Fruit fly (Drosophila melanogaster) whole organism, embryonic: Measurements from ENCODE around the gene Tpr2.

Experiments used
- BEAF-32 ChIP-seq: fragments of 200-800 bp; sonication (Bioruptor generic); optimal IDR thresholded peaks from 3 replicates; lab custom pipeline; 2017; ENCODE audit warnings: missing biosample characterization, missing genetic modification characterization, mild to moderate bottlenecking, moderate library complexity, missing genetic modification reagents
- CG10147 ChIP-seq: fragments of 200-800 bp; sonication (Bioruptor generic); optimal IDR thresholded peaks from 2 replicates; lab custom pipeline; 2019; ENCODE audit warnings: missing biosample characterization, mild to moderate bottlenecking, missing genetic modification characterization, moderate library complexity
- CG11247 ChIP-seq: fragments of 200-800 bp; sonication (Bioruptor generic); IDR thresholded peaks from 2 replicates; pipeline ENCODE4 v1.3.6; 2022; ENCODE audit warnings: missing biosample characterization, missing genetic modification characterization
- CG12769 ChIP-seq: fragments of 200-800 bp; sonication (Bioruptor generic); optimal IDR thresholded peaks from 2 replicates; lab custom pipeline; 2019; ENCODE audit warnings: missing biosample characterization, mild to moderate bottlenecking, missing genetic modification characterization, moderate library complexity
- CG13624 ChIP-seq: fragments of 200-800 bp; sonication (Bioruptor generic); optimal IDR thresholded peaks from 2 replicates; lab custom pipeline; 2016; ENCODE audit warnings: missing biosample characterization, missing genetic modification characterization
- CG14441 ChIP-seq: fragments of 200-800 bp; sonication (Bioruptor generic); IDR thresholded peaks from 2 replicates; pipeline ENCODE4 v1.3.6; 2022; ENCODE audit warnings: missing biosample characterization, missing genetic modification characterization
- CG14860 ChIP-seq: fragments of 200-800 bp; sonication (Bioruptor generic); IDR thresholded peaks from 3 replicates; pipeline ENCODE4 v1.3.6; 2022; ENCODE audit warnings: missing biosample characterization, missing genetic modification characterization; ENCODE audit not compliant: partially characterized antibody
- CG1602 ChIP-seq: fragments of 200-800 bp; sonication (Bioruptor generic); optimal IDR thresholded peaks from 3 replicates; lab custom pipeline; 2016; ENCODE audit warnings: missing biosample characterization, missing genetic modification characterization
- CG17328 ChIP-seq: fragments of 200-800 bp; sonication (Bioruptor generic); IDR thresholded peaks from 2 replicates; pipeline ENCODE4 v1.3.6; 2022; ENCODE audit warnings: missing biosample characterization, missing genetic modification characterization
- CG17385 ChIP-seq: fragments of 200-800 bp; sonication (Bioruptor generic); optimal IDR thresholded peaks from 3 replicates; lab custom pipeline; 2018; ENCODE audit warnings: missing biosample characterization, mild to moderate bottlenecking, missing genetic modification characterization
- CG2199 ChIP-seq: fragments of 200-800 bp; sonication (Bioruptor generic); IDR thresholded peaks from 3 replicates; pipeline ENCODE4 v1.3.6; 2022; ENCODE audit warnings: missing biosample characterization, missing genetic modification characterization
- CG30403 ChIP-seq: fragments of 200-800 bp; sonication (Bioruptor generic); optimal IDR thresholded peaks from 3 replicates; lab custom pipeline; 2016; ENCODE audit warnings: missing biosample characterization, missing genetic modification characterization
- CG31388 ChIP-seq: fragments of 200-800 bp; sonication (Bioruptor generic); optimal IDR thresholded peaks from 2 replicates; lab custom pipeline; 2016; ENCODE audit warnings: missing biosample characterization, missing genetic modification characterization
- CG33213 ChIP-seq: fragments of 200-800 bp; sonication (Bioruptor generic); optimal IDR thresholded peaks from 3 replicates; lab custom pipeline; 2016; ENCODE audit warnings: missing biosample characterization, missing genetic modification characterization
- CG5180 ChIP-seq: fragments of 200-800 bp; sonication (Bioruptor generic); optimal IDR thresholded peaks from 3 replicates; lab custom pipeline; 2017; ENCODE audit warnings: missing biosample characterization, missing genetic modification characterization, mild to moderate bottlenecking, moderate library complexity, missing genetic modification reagents
- CG5953 ChIP-seq: fragments of 200-800 bp; sonication (Bioruptor generic); IDR thresholded peaks from 2 replicates; pipeline ENCODE4 v1.3.6; 2022; ENCODE audit warnings: missing biosample characterization, missing genetic modification characterization
- CG6791 ChIP-seq: fragments of 200-800 bp; sonication (Bioruptor generic); IDR thresholded peaks from 3 replicates; pipeline ENCODE4 v1.3.6; 2022; ENCODE audit warnings: missing biosample characterization, missing genetic modification characterization; ENCODE audit not compliant: partially characterized antibody
- CG7357 ChIP-seq: fragments of 200-800 bp; sonication (Bioruptor generic); IDR thresholded peaks from 3 replicates; pipeline ENCODE4 v1.3.6; 2022; ENCODE audit warnings: missing biosample characterization, missing genetic modification characterization
- CG7372 ChIP-seq: fragments of 200-800 bp; sonication (Bioruptor generic); IDR thresholded peaks from 2 replicates; pipeline ENCODE4 v1.3.6; 2022; ENCODE audit warnings: missing biosample characterization, missing genetic modification characterization
- CG8089 ChIP-seq: fragments of 200-800 bp; sonication (Bioruptor generic); optimal IDR thresholded peaks from 3 replicates; lab custom pipeline; 2016; ENCODE audit warnings: missing biosample characterization, missing genetic modification characterization
- CG8281 ChIP-seq: fragments of 200-800 bp; sonication (Bioruptor generic); optimal IDR thresholded peaks from 2 replicates; lab custom pipeline; 2018; ENCODE audit warnings: missing biosample characterization, mild to moderate bottlenecking, missing genetic modification characterization, moderate library complexity
- CG8478 ChIP-seq: fragments of >200 bp; optimal IDR thresholded peaks from 2 replicates; lab custom pipeline; 2018
- CG9215 ChIP-seq: fragments of 200-800 bp; sonication (Bioruptor generic); IDR thresholded peaks from 2 replicates; pipeline ENCODE4 v1.3.6; 2022; ENCODE audit warnings: missing biosample characterization, missing genetic modification characterization
- Dad ChIP-seq: fragments of 200-800 bp; sonication (Bioruptor generic); optimal IDR thresholded peaks from 3 replicates; lab custom pipeline; 2016; ENCODE audit warnings: missing biosample characterization, missing genetic modification characterization
- Deaf1 ChIP-seq: fragments of 200-800 bp; optimal IDR thresholded peaks from 3 replicates; lab custom pipeline; 2019; ENCODE audit warnings: missing biosample characterization, mild to moderate bottlenecking, missing genetic modification characterization, moderate library complexity
- Dfd ChIP-seq, 2 experiments: fragments of >200 bp; optimal IDR thresholded peaks; 2 replicates each; lab custom pipeline; 2017; ENCODE audit warnings: missing biosample characterization in 2 of 2, missing genetic modification characterization in 2 of 2
- E2f1 ChIP-seq: fragments of 200-800 bp; sonication (Bioruptor generic); IDR thresholded peaks from 2 replicates; pipeline ENCODE4 v1.3.6; 2022; ENCODE audit warnings: missing biosample characterization, missing genetic modification characterization
- Lpt ChIP-seq: fragments of >200 bp; optimal IDR thresholded peaks from 2 replicates; lab custom pipeline; 2018; ENCODE audit warnings: missing biosample characterization, missing genetic modification characterization
- MTF-1 ChIP-seq: fragments of 200-800 bp; sonication (Bioruptor generic); optimal IDR thresholded peaks from 2 replicates; lab custom pipeline; 2018; ENCODE audit warnings: missing biosample characterization, mild to moderate bottlenecking, missing genetic modification characterization, borderline replicate concordance
- Mad ChIP-seq: fragments of 200-800 bp; sonication (Bioruptor generic); optimal IDR thresholded peaks from 2 replicates; lab custom pipeline; 2016; ENCODE audit warnings: missing biosample characterization, missing genetic modification characterization
- Neu2 ChIP-seq: fragments of 200-800 bp; sonication (Bioruptor generic); optimal IDR thresholded peaks from 3 replicates; lab custom pipeline; 2016; ENCODE audit warnings: missing biosample characterization, missing genetic modification characterization, borderline replicate concordance
- Nf-YC ChIP-seq: fragments of 200-800 bp; optimal IDR thresholded peaks from 3 replicates; lab custom pipeline; 2019; ENCODE audit warnings: missing biosample characterization, mild to moderate bottlenecking, missing genetic modification characterization, moderate library complexity
- Pdp1 ChIP-seq, 2 experiments: fragments of 200-800 bp; sonication (Bioruptor generic); optimal IDR thresholded peaks; 3 replicates each; lab custom pipeline; 2016; ENCODE audit warnings: missing biosample characterization in 2 of 2, missing genetic modification characterization in 2 of 2, mild to moderate bottlenecking in 1 of 2, moderate library complexity in 1 of 2
- Ssrp ChIP-seq: fragments of 200-800 bp; sonication (Bioruptor generic); optimal IDR thresholded peaks from 2 replicates; lab custom pipeline; 2018; ENCODE audit warnings: missing biosample characterization, mild to moderate bottlenecking, missing genetic modification characterization, moderate library complexity
- ap ChIP-seq: fragments of 200-800 bp; sonication (Bioruptor generic); IDR thresholded peaks from 2 replicates; pipeline ENCODE4 v1.3.6; 2022; ENCODE audit warnings: missing biosample characterization, missing genetic modification characterization
- crp ChIP-seq, 2 experiments: fragments of 200-800 bp; sonication (Bioruptor generic); optimal IDR thresholded peaks; 2 replicates in 1 of 2; 3 replicates in 1 of 2; lab custom pipeline; 2017; ENCODE audit warnings: missing biosample characterization in 2 of 2, missing genetic modification characterization in 2 of 2, mild to moderate bottlenecking in 1 of 2, moderate library complexity in 1 of 2
- dimm ChIP-seq: fragments of 200-800 bp; sonication (Bioruptor generic); IDR thresholded peaks from 2 replicates; pipeline ENCODE4 v1.3.6; 2022; ENCODE audit warnings: missing biosample characterization, missing genetic modification characterization
- grau ChIP-seq: fragments of 200-800 bp; optimal IDR thresholded peaks from 3 replicates; lab custom pipeline; 2019; ENCODE audit warnings: missing biosample characterization, mild to moderate bottlenecking, missing genetic modification characterization, moderate library complexity
- gsb ChIP-seq: fragments of 200-800 bp; sonication (Bioruptor generic); IDR thresholded peaks from 2 replicates; pipeline ENCODE4 v1.3.6; 2022; ENCODE audit warnings: missing biosample characterization, missing genetic modification characterization
- gt ChIP-seq: fragments of 200-800 bp; sonication (Bioruptor generic); IDR thresholded peaks from 2 replicates; pipeline ENCODE4 v1.3.6; 2022; ENCODE audit warnings: missing biosample characterization, missing genetic modification characterization
- otp ChIP-seq: fragments of 200-800 bp; sonication (Bioruptor generic); IDR thresholded peaks from 3 replicates; pipeline ENCODE4, ENCODE4 v1.3.6; 2022; ENCODE audit warnings: missing biosample characterization, missing genetic modification characterization
- row ChIP-seq: fragments of 200-800 bp; sonication (Bioruptor generic); IDR thresholded peaks from 3 replicates; pipeline ENCODE4 v1.3.6; 2022; ENCODE audit warnings: missing biosample characterization, missing genetic modification characterization
- scrt ChIP-seq: fragments of 200-800 bp; sonication (Bioruptor generic); optimal IDR thresholded peaks from 2 replicates; lab custom pipeline; 2018; ENCODE audit warnings: missing biosample characterization, mild to moderate bottlenecking, missing genetic modification characterization, moderate library complexity
- seq ChIP-seq: fragments of 200-800 bp; sonication (Bioruptor generic); IDR thresholded peaks from 2 replicates; pipeline ENCODE4 v1.3.6; 2022; ENCODE audit warnings: missing biosample characterization, missing genetic modification characterization
- shn ChIP-seq: fragments of 200-800 bp; sonication (Bioruptor generic); optimal IDR thresholded peaks from 3 replicates; lab custom pipeline; 2016; ENCODE audit warnings: missing biosample characterization, missing genetic modification characterization
- sim ChIP-seq: fragments of 200-800 bp; sonication (Bioruptor generic); IDR thresholded peaks from 2 replicates; pipeline ENCODE4 v1.3.6; 2022; ENCODE audit warnings: missing biosample characterization, missing genetic modification characterization
- tgo ChIP-seq: fragments of 200-800 bp; sonication (Bioruptor generic); IDR thresholded peaks from 3 replicates; pipeline ENCODE4 v1.3.6; 2022; ENCODE audit warnings: missing biosample characterization, missing genetic modification characterization
- trh ChIP-seq: fragments of 200-800 bp; sonication (Bioruptor generic); optimal IDR thresholded peaks from 2 replicates; lab custom pipeline; 2016; ENCODE audit warnings: missing biosample characterization, missing genetic modification characterization
- twi ChIP-seq: fragments of 200-800 bp; optimal IDR thresholded peaks from 2 replicates; lab custom pipeline; 2019; ENCODE audit warnings: missing biosample characterization, mild to moderate bottlenecking, missing genetic modification characterization, moderate library complexity
- vnd ChIP-seq: fragments of 200-800 bp; sonication (Bioruptor generic); IDR thresholded peaks from 3 replicates; pipeline ENCODE4 v1.3.6; 2022; ENCODE audit warnings: missing biosample characterization, missing genetic modification characterization; ENCODE audit not compliant: partially characterized antibody
- wek ChIP-seq: fragments of 200-800 bp; sonication (Bioruptor generic); optimal IDR thresholded peaks from 3 replicates; lab custom pipeline; 2018; ENCODE audit warnings: missing biosample characterization, mild to moderate bottlenecking, missing genetic modification characterization, moderate library complexity

The Tpr2 gene

DNA sequence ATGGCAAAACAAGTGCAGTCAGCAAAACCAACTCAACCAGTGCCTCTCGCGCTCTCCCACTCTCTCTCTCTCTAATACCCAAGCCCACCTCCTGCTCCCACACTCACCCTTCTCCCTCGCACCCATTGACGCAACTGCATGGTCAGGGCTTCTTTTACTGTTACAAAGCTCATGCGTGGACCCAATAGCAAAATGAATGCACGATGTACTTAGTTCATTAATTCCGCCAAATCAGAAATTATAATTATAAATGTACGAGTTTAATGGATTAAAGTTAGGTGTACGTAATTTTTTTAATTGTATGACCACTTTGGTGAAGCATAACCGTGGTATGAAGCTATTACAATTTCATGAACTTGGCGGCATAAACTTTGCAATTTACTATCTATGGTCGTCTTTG lies 54.4 kb downstream of the Tpr2 start (continued):
- TF ChIP-seq CG5953 (GFP tag; lab: Robert Waterston, UW) (no peak), wek (GFP tag; lab: Kevin White, UChicago) (peak; percentile 44), CG17328 (GFP tag; lab: Robert Waterston, UW) (peak; percentile 59; the same call in 1 of the 2 replicates), scrt (GFP tag; lab: Kevin White, UChicago) (peak; percentile 83), crp (GFP tag; optimal IDR thresholded peaks at IDR 0.05; lab: Kevin White, UChicago) (no peak), Pdp1 (GFP tag; optimal IDR thresholded peaks at IDR 0.05; lab: Kevin White, UChicago) (peak; percentile 15 to 53), Dfd (GFP tag; optimal IDR thresholded peaks at IDR 0.05; lab: Kevin White, UChicago) (no peak), row (GFP tag; lab: Robert Waterston, UW) (peak; percentile 70), grau (tag; lab: Kevin White, UChicago) (peak; percentile 73), seq (GFP tag; lab: Robert Waterston, UW) (no peak), Neu2 (no peak), CG11247 (GFP tag; lab: Robert Waterston, UW) (no peak), CG14441 (GFP tag; lab: Robert Waterston, UW) (peak; percentile 53; the same call in 1 of the 2 replicates), Deaf1 (tag; lab: Kevin White, UChicago) (peak; percentile 57), Lpt (GFP tag; lab: Kevin White, UChicago) (no peak), tgo (GFP tag; lab: Robert Waterston, UW) (peak; percentile 25; the same call in 1 of the 3 replicates), Ssrp (peak; percentile 42), CG7372 (GFP tag; lab: Robert Waterston, UW) (0 out of 2 replicates have a peak, but pooled peaks have one; percentile 45), otp (GFP tag; lab: Robert Waterston, UW) (no peak; the same call in 2 of the 3 replicates), Nf-YC (tag; lab: Kevin White, UChicago) (peak; percentile 34), trh (GFP tag; lab: Kevin White, UChicago) (no peak), CG10147 (GFP tag; lab: Kevin White, UChicago) (peak; percentile 79), sim (GFP tag; lab: Robert Waterston, UW) (no peak), CG5180 (GFP tag; lab: Kevin White, UChicago) (peak; percentile 56), Mad (peak; percentile 31), CG30403 (GFP tag; lab: Kevin White, UChicago) (peak; percentile 51), CG33213 (peak; percentile 22), CG8478 (lab: Kevin White, UChicago) (no peak), CG13624 (GFP tag; lab: Kevin White, UChicago) (peak; percentile 34), shn (GFP tag; lab: Kevin White, UChicago) (peak; percentile 31), gt (no peak), BEAF-32 (GFP tag; lab: Kevin White, UChicago) (no peak), CG2199 (GFP tag; lab: Robert Waterston, UW) (no peak), CG6791 (GFP tag; lab: Robert Waterston, UW) (no peak), CG17385 (GFP tag; lab: Kevin White, UChicago) (peak; percentile 67), dimm (0 out of 2 replicates have a peak, but pooled peaks have one; percentile 4), CG31388 (GFP tag; lab: Kevin White, UChicago) (no peak), gsb (GFP tag; lab: Robert Waterston, UW) (no peak), CG14860 (GFP tag; lab: Robert Waterston, UW) (no peak), E2f1 (GFP tag; lab: Robert Waterston, UW) (no peak), twi (tag; lab: Kevin White, UChicago) (no peak), vnd (GFP tag; lab: Robert Waterston, UW) (no peak), CG9215 (GFP tag; lab: Robert Waterston, UW) (peak; percentile 22; the same call in 1 of the 2 replicates), CG7357 (GFP tag; lab: Robert Waterston, UW) (no peak), Dad (GFP tag; lab: Kevin White, UChicago) (peak; percentile 47), CG8281 (tag; lab: Kevin White, UChicago) (peak; percentile 17), CG12769 (peak; percentile 75), CG8089 (GFP tag; lab: Kevin White, UChicago) (peak; percentile 36), CG1602 (GFP tag; lab: Kevin White, UChicago) (peak; percentile 37), ap (GFP tag; lab: Robert Waterston, UW) (0 out of 2 replicates have a peak, but pooled peaks have one; percentile 16), MTF-1 (GFP tag; lab: Kevin White, UChicago) (no peak)
